Worm (Caenorhabditis elegans): Measurements from ENCODE around the gene lgc-17.

DNA sequence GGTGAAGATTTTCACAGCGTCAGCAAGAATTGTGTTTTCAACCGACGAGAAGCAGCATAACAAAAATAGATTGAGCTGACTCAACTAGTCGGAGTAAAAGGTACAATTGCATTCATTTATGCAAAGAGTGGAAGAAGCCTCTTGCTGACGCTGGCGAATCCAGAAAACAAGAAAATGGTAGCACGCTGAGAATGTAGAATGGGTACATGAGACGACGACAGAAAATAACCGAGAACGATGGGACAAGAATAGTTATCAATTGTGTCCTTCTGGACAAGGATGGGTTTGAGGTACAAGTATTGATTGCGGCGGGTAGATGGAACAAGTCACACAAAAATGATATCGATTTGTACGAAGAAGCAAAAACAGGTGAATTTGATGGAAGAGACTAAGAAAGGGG, 48.0 kb downstream of the lgc-17 start:
- TF ChIP-seq ref-1 (GFP tag; conservative IDR thresholded peaks at IDR 0.05) (no peak), klf-2 (GFP tag; conservative IDR thresholded peaks at IDR 0.05) (no peak), tab-1 (GFP tag; IDR thresholded peaks at IDR 0.05) (no peak), med-1 (GFP tag; optimal IDR thresholded peaks at IDR 0.05; ENCODE audit: insufficient read depth) (no peak), ztf-23 (GFP tag; IDR thresholded peaks at IDR 0.05) (no peak), flt-1 (GFP tag; IDR thresholded peaks at IDR 0.05) (no peak), T22C8.4 (GFP tag; IDR thresholded peaks at IDR 0.05) (0 out of 2 replicates have a peak, but pooled peaks have one; percentile 7), ztf-29 (GFP tag; IDR thresholded peaks at IDR 0.05) (no peak)

Data from whole organism, midembryonic.